Worm (Caenorhabditis elegans): ENCODE results near the gene asb-2.

DNA sequence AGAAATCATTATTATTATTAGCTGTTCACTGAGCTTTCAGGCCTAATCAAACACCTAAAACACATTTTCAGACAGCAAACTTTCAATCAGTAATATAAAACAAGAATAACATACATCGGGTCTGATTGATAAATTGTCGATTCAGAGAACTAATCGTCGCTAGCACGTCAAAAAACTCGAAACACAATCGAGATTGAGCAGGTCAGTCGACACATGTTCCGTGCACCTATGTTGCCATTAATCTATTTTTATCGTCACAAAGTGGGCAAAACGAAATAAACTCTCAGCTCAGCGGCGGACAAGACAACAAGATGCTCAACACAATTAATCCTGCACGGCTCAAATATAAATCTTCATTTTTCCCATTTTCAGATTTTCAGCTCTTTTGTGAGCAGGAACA, 40.2 kb upstream of the asb-2 start:
- TF ChIP-seq peb-1 (tag; optimal IDR thresholded peaks at IDR 0.05) (no peak), F13H6.1 (tag; optimal IDR thresholded peaks at IDR 0.05) (no peak), lin-11 (tag; optimal IDR thresholded peaks at IDR 0.05) (no peak), ceh-16 (tag; optimal IDR thresholded peaks at IDR 0.05) (no peak), mab-5 (tag; optimal IDR thresholded peaks at IDR 0.05) (no peak), elt-1 (tag; optimal IDR thresholded peaks at IDR 0.05) (no peak), skn-1 (tag; optimal IDR thresholded peaks at IDR 0.05) (no peak), lin-13 (GFP tag; optimal IDR thresholded peaks at IDR 0.05) (no peak), nhr-23 (tag; optimal IDR thresholded peaks at IDR 0.05) (no peak), nhr-25 (tag; optimal IDR thresholded peaks at IDR 0.05) (no peak), R02D3.7 (tag; optimal IDR thresholded peaks at IDR 0.05) (no peak), egl-27 (tag; optimal IDR thresholded peaks at IDR 0.05) (no peak), snpc-4 (tag; optimal IDR thresholded peaks at IDR 0.05) (no peak), C34F6.9 (tag; optimal IDR thresholded peaks at IDR 0.05) (no peak)
